Worm (Caenorhabditis elegans) whole organism, late embryonic: ENCODE results near the gene serp-1.1.

Source experiments
- T23F11.4 ChIP-seq: fragments of 200-800 bp; sonication (Bioruptor generic); optimal IDR thresholded peaks from 2 replicates; lab custom pipeline; 2018; ENCODE audit warnings: mild to moderate bottlenecking, missing genetic modification characterization, missing compliant biosample characterization
- ceh-14 ChIP-seq: sonication (generic microtip); optimal IDR thresholded peaks from 2 replicates; lab custom pipeline; 2016; ENCODE audit warnings: missing genotype, missing genetic modification characterization, missing compliant biosample characterization
- ceh-45 ChIP-seq: fragments of 200-800 bp; sonication (Bioruptor generic); IDR thresholded peaks from 2 replicates; pipeline ENCODE4 v1.3.6; 2022; ENCODE audit warnings: missing genetic modification reagents, missing genetic modification characterization, missing compliant biosample characterization
- pag-3 ChIP-seq: sonication (generic microtip); optimal IDR thresholded peaks from 2 replicates; lab custom pipeline; 2016; ENCODE audit warnings: missing compliant biosample characterization, missing genetic modification characterization, borderline replicate concordance

The serp-1.1 gene

ce11 chrX:15887989-15888388 lies 46.6 kb downstream of the serp-1.1 start:
- TF ChIP-seq T23F11.4 (GFP tag; lab: Kevin White, UChicago) (no peak), ceh-14 (tag; lab: Kevin White, UChicago) (no peak), pag-3 (tag; lab: Kevin White, UChicago) (no peak), ceh-45 (GFP tag; lab: Robert Waterston, UW) (no peak)
